Fruit fly (Drosophila melanogaster): ENCODE results near the gene Acox3.
A peak's percentile ranks its signal among the peaks of the same experiment; 100 is the strongest.

Acox3 gene

dm6 chr2L:6461497-6461896 is 13.3 kb upstream of the Acox3 start (continued):
- peak; percentile 3 for TF ChIP-seq run (tag; optimal IDR thresholded peaks at IDR 0.05)
- no peak for TF ChIP-seq CG12155 (GFP tag; optimal IDR thresholded peaks at IDR 0.05)
- TF ChIP-seq CG9797 (GFP tag; optimal IDR thresholded peaks at IDR 0.05): no peak
- TF ChIP-seq NFAT (GFP tag; IDR thresholded peaks at IDR 0.05): no peak
- no peak for TF ChIP-seq fd96Cb (tag; optimal IDR thresholded peaks at IDR 0.05)
- TF ChIP-seq CG13296 (GFP tag; optimal IDR thresholded peaks at IDR 0.05): peak; percentile 19
- TF ChIP-seq CG18262 (tag; optimal IDR thresholded peaks at IDR 0.05): peak; percentile 20
- TF ChIP-seq H15 (GFP tag; IDR thresholded peaks at IDR 0.05): no peak
- no peak for TF ChIP-seq Vsx1 (GFP tag; optimal IDR thresholded peaks at IDR 0.05)
- TF ChIP-seq row (GFP tag; IDR thresholded peaks at IDR 0.05): 0 out of 3 replicates have a peak, but pooled peaks have one; percentile 9
- TF ChIP-seq CrebB (tag; optimal IDR thresholded peaks at IDR 0.05): no peak
- TF ChIP-seq Asciz (GFP tag; optimal IDR thresholded peaks at IDR 0.05): peak; percentile 73
- peak; percentile 13 for TF ChIP-seq Nf-YB (GFP tag; optimal IDR thresholded peaks at IDR 0.05)
- TF ChIP-seq CG11723 (GFP tag; optimal IDR thresholded peaks at IDR 0.05): peak; percentile 2
- TF ChIP-seq Kr (GFP tag; optimal IDR thresholded peaks at IDR 0.05): no peak
- no peak for TF ChIP-seq repo (GFP tag; optimal IDR thresholded peaks at IDR 0.05)
- no peak for TF ChIP-seq pnt (GFP tag; optimal IDR thresholded peaks at IDR 0.05)
- TF ChIP-seq sug (tag; optimal IDR thresholded peaks at IDR 0.05): no peak
- peak; percentile 31 for TF ChIP-seq CG3407 (GFP tag; optimal IDR thresholded peaks at IDR 0.05)
- TF ChIP-seq seq (GFP tag; IDR thresholded peaks at IDR 0.05): no peak
- TF ChIP-seq ash1 (GFP tag; optimal IDR thresholded peaks at IDR 0.05): no peak
- no peak for TF ChIP-seq Doc3 (GFP tag; IDR thresholded peaks at IDR 0.05; ENCODE audit: partially characterized antibody)
- TF ChIP-seq br (optimal IDR thresholded peaks at IDR 0.05): no peak
- TF ChIP-seq D19A (tag; optimal IDR thresholded peaks at IDR 0.05): peak; percentile 4
- TF ChIP-seq ATbp (GFP tag; optimal IDR thresholded peaks at IDR 0.05): peak; percentile 77
- TF ChIP-seq Hr78 (GFP tag; optimal IDR thresholded peaks at IDR 0.05): no peak
- peak; percentile 35 for TF ChIP-seq CG10431 (GFP tag; optimal IDR thresholded peaks at IDR 0.05)
- peak; percentile 44; the same call in 1 of the 2 replicates for TF ChIP-seq chm (GFP tag; IDR thresholded peaks at IDR 0.05)
- TF ChIP-seq CG17385 (GFP tag; optimal IDR thresholded peaks at IDR 0.05): peak; percentile 17
- peak; percentile 9 for TF ChIP-seq org-1 (GFP tag; optimal IDR thresholded peaks at IDR 0.05)
- no peak for TF ChIP-seq CG10543 (GFP tag; optimal IDR thresholded peaks at IDR 0.05)
- TF ChIP-seq CG2678 (tag; optimal IDR thresholded peaks at IDR 0.05): peak; percentile 57
- TF ChIP-seq odd (GFP tag; optimal IDR thresholded peaks at IDR 0.05): peak; percentile 59
- TF ChIP-seq CG11695 (GFP tag; IDR thresholded peaks at IDR 0.05): peak; percentile 63; the same call in 1 of the 3 replicates
- TF ChIP-seq CG10565 (GFP tag; optimal IDR thresholded peaks at IDR 0.05): no peak
- TF ChIP-seq grn (GFP tag; optimal IDR thresholded peaks at IDR 0.05): no peak
- peak; percentile 59 for TF ChIP-seq CG17359 (tag; optimal IDR thresholded peaks at IDR 0.05)
- peak; percentile 40; the same call in 1 of the 2 replicates for TF ChIP-seq CG4360 (GFP tag; IDR thresholded peaks at IDR 0.05)
- TF ChIP-seq bcd (GFP tag; optimal IDR thresholded peaks at IDR 0.05): no peak
- TF ChIP-seq ara (GFP tag; IDR thresholded peaks at IDR 0.05): 0 out of 2 replicates have a peak, but pooled peaks have one; percentile 4
- TF ChIP-seq Stat92E (GFP tag; optimal IDR thresholded peaks at IDR 0.05): no peak
- no peak for TF ChIP-seq sna (GFP tag; IDR thresholded peaks at IDR 0.05; ENCODE audit: partially characterized antibody)
- no peak for TF ChIP-seq CG12236 (GFP tag; optimal IDR thresholded peaks at IDR 0.05)
- peak; percentile 39; the same call in 1 of the 2 replicates for TF ChIP-seq CG14441 (GFP tag; IDR thresholded peaks at IDR 0.05)
- peak; percentile 3 for TF ChIP-seq Hmr (GFP tag; optimal IDR thresholded peaks at IDR 0.05)
- no peak for TF ChIP-seq slou (GFP tag; optimal IDR thresholded peaks at IDR 0.05)
- peak; percentile 15 for TF ChIP-seq tap (tag; optimal IDR thresholded peaks at IDR 0.05)
- TF ChIP-seq bsh (GFP tag; optimal IDR thresholded peaks at IDR 0.05): peak in 1 of 2 experiments; percentile 42
- peak; percentile 37 for TF ChIP-seq gcm (GFP tag; optimal IDR thresholded peaks at IDR 0.05)
- no peak for TF ChIP-seq CkIIα-i1 (GFP tag; IDR thresholded peaks at IDR 0.05)

All from whole organism, embryonic.